Fruit fly (Drosophila melanogaster) whole organism, prepupa: ENCODE measurements around the gene CG34132.
A peak's percentile ranks its signal among the peaks of the same experiment; 100 is the strongest.

Source experiments
- Blimp-1 ChIP-seq: fragments of 200-800 bp; sonication (Bioruptor generic); optimal IDR thresholded peaks from 3 replicates; lab custom pipeline; 2017; ENCODE audit warnings: missing biosample characterization, missing genetic modification characterization, mild to moderate bottlenecking, moderate library complexity, missing genetic modification reagents
- CG10669 ChIP-seq: fragments of 200-800 bp; sonication (Bioruptor generic); optimal IDR thresholded peaks from 3 replicates; lab custom pipeline; 2018; ENCODE audit warnings: missing biosample characterization, mild to moderate bottlenecking, missing genetic modification characterization, moderate library complexity
- CG11294 ChIP-seq: fragments of 200-800 bp; sonication (Bioruptor generic); IDR thresholded peaks from 2 replicates; pipeline ENCODE4 v1.3.6; 2022; ENCODE audit warnings: missing biosample characterization, missing genetic modification characterization
- CG11902 ChIP-seq: fragments of 200-800 bp; sonication (Bioruptor generic); optimal IDR thresholded peaks from 3 replicates; lab custom pipeline; 2016; ENCODE audit warnings: missing biosample characterization, missing genetic modification characterization
- CG15336 ChIP-seq: fragments of 200-800 bp; sonication (Bioruptor generic); IDR thresholded peaks from 2 replicates; pipeline ENCODE4 v1.3.6; 2022; ENCODE audit warnings: missing biosample characterization, missing genetic modification characterization
- CG1621 ChIP-seq: fragments of 200-800 bp; sonication (Bioruptor generic); optimal IDR thresholded peaks from 3 replicates; lab custom pipeline; 2018; ENCODE audit warnings: missing biosample characterization, mild to moderate bottlenecking, missing genetic modification characterization
- CG3032 ChIP-seq: fragments of 200-800 bp; optimal IDR thresholded peaks from 2 replicates; lab custom pipeline; 2019; ENCODE audit warnings: missing biosample characterization, mild to moderate bottlenecking, missing genetic modification characterization, moderate library complexity
- CG31627 ChIP-seq: fragments of 200-800 bp; sonication (Bioruptor generic); optimal IDR thresholded peaks from 3 replicates; lab custom pipeline; 2016; ENCODE audit warnings: missing biosample characterization, missing genetic modification characterization
- CG32006 ChIP-seq: fragments of 200-800 bp; sonication (Bioruptor generic); optimal IDR thresholded peaks from 3 replicates; lab custom pipeline; 2017; ENCODE audit warnings: missing biosample characterization, mild to moderate bottlenecking, missing genetic modification characterization
- CG34406 ChIP-seq: fragments of 200-800 bp; sonication (Bioruptor generic); optimal IDR thresholded peaks from 3 replicates; lab custom pipeline; 2016; ENCODE audit warnings: missing biosample characterization, missing genetic modification characterization
- CG3919 ChIP-seq: fragments of 200-800 bp; sonication (Bioruptor generic); optimal IDR thresholded peaks from 3 replicates; lab custom pipeline; 2016; ENCODE audit warnings: missing biosample characterization, missing genetic modification characterization
- CG4318 ChIP-seq: fragments of 200-800 bp; sonication (Bioruptor generic); optimal IDR thresholded peaks from 3 replicates; lab custom pipeline; 2017; ENCODE audit warnings: missing biosample characterization, mild to moderate bottlenecking, missing genetic modification characterization
- CG6792 ChIP-seq: fragments of 200-800 bp; sonication (Bioruptor generic); optimal IDR thresholded peaks from 3 replicates; lab custom pipeline; 2016; ENCODE audit warnings: missing biosample characterization, missing genetic modification characterization
- CG6854 ChIP-seq: fragments of 200-800 bp; sonication (Bioruptor generic); optimal IDR thresholded peaks from 2 replicates; lab custom pipeline; 2017; ENCODE audit warnings: missing biosample characterization, mild to moderate bottlenecking, missing genetic modification characterization
- CG8119 ChIP-seq: fragments of 200-800 bp; sonication (Bioruptor generic); IDR thresholded peaks from 3 replicates; pipeline ENCODE4 v1.3.6; 2022; ENCODE audit warnings: missing biosample characterization, missing genetic modification characterization
- CG8319 ChIP-seq: fragments of 200-800 bp; sonication (Bioruptor generic); optimal IDR thresholded peaks from 3 replicates; lab custom pipeline; 2016; ENCODE audit warnings: missing biosample characterization, missing genetic modification characterization
- CG9139 ChIP-seq: fragments of 200-800 bp; sonication (Bioruptor generic); optimal IDR thresholded peaks from 3 replicates; lab custom pipeline; 2017; ENCODE audit warnings: missing biosample characterization, mild to moderate bottlenecking, missing genetic modification characterization
- Eip75B ChIP-seq: fragments of 200-800 bp; sonication (Bioruptor generic); optimal IDR thresholded peaks from 3 replicates; lab custom pipeline; 2016; ENCODE audit warnings: missing biosample characterization, missing genetic modification characterization
- Eip78C ChIP-seq: fragments of 200-800 bp; sonication (Bioruptor generic); peaks from one replicate; lab custom pipeline; 2016; ENCODE audit warnings: missing biosample characterization, missing genetic modification characterization
- Ets21C ChIP-seq: fragments of 200-800 bp; sonication (Bioruptor generic); optimal IDR thresholded peaks from 3 replicates; lab custom pipeline; 2016; ENCODE audit warnings: missing biosample characterization, missing genetic modification characterization
- Gug ChIP-seq: fragments of 200-800 bp; sonication (Bioruptor generic); IDR thresholded peaks from 2 replicates; pipeline ENCODE4 v1.3.6; 2022; ENCODE audit warnings: missing biosample characterization, missing genetic modification characterization
- Hr39 ChIP-seq: fragments of 200-800 bp; sonication (Bioruptor generic); optimal IDR thresholded peaks from 2 replicates; lab custom pipeline; 2016; ENCODE audit warnings: missing biosample characterization, missing genetic modification characterization
- Lpt ChIP-seq: fragments of 200-800 bp; sonication (Bioruptor generic); optimal IDR thresholded peaks from 3 replicates; lab custom pipeline; 2016; ENCODE audit warnings: missing biosample characterization, missing genetic modification characterization
- Met ChIP-seq: fragments of 200-800 bp; sonication (Bioruptor generic); optimal IDR thresholded peaks from 3 replicates; lab custom pipeline; 2016; ENCODE audit warnings: missing biosample characterization, missing genetic modification characterization
- OdsH ChIP-seq: fragments of 200-800 bp; sonication (Bioruptor generic); optimal IDR thresholded peaks from 3 replicates; lab custom pipeline; 2016; ENCODE audit warnings: missing biosample characterization, missing genetic modification characterization
- Smox ChIP-seq: fragments of 200-800 bp; sonication (Bioruptor generic); optimal IDR thresholded peaks from 3 replicates; lab custom pipeline; 2016; ENCODE audit warnings: missing biosample characterization, missing genetic modification characterization
- Sox102F ChIP-seq: fragments of 200-800 bp; sonication (Bioruptor generic); optimal IDR thresholded peaks from 2 replicates; lab custom pipeline; 2016; ENCODE audit warnings: missing biosample characterization, mild to moderate bottlenecking, missing genetic modification characterization
- Sox14 ChIP-seq: fragments of 200-800 bp; sonication (Bioruptor generic); optimal IDR thresholded peaks from 3 replicates; lab custom pipeline; 2016; ENCODE audit warnings: missing biosample characterization, missing genetic modification characterization
- Sox15 ChIP-seq: fragments of 200-800 bp; sonication (Bioruptor generic); optimal IDR thresholded peaks from 3 replicates; lab custom pipeline; 2016; ENCODE audit warnings: missing biosample characterization, missing genetic modification characterization
- achi ChIP-seq: fragments of 200-800 bp; sonication (Bioruptor generic); optimal IDR thresholded peaks from 3 replicates; lab custom pipeline; 2016; ENCODE audit warnings: missing biosample characterization, missing genetic modification characterization
- acj6 ChIP-seq: fragments of 200-800 bp; sonication (Bioruptor generic); optimal IDR thresholded peaks from 3 replicates; lab custom pipeline; 2016; ENCODE audit warnings: missing biosample characterization, missing genetic modification characterization
- cyc ChIP-seq: fragments of 200-800 bp; sonication (Bioruptor generic); optimal IDR thresholded peaks from 3 replicates; lab custom pipeline; 2016; ENCODE audit warnings: missing biosample characterization, missing genetic modification characterization
- dac ChIP-seq: fragments of 200-800 bp; sonication (Bioruptor generic); optimal IDR thresholded peaks from 2 replicates; lab custom pipeline; 2017; ENCODE audit warnings: missing biosample characterization, mild to moderate bottlenecking, missing genetic modification characterization
- dsx ChIP-seq: fragments of 200-800 bp; optimal IDR thresholded peaks from 3 replicates; lab custom pipeline; 2019; ENCODE audit warnings: missing biosample characterization, mild to moderate bottlenecking, missing genetic modification characterization, moderate library complexity; ENCODE audit not compliant: poor library complexity, severe bottlenecking
- eg ChIP-seq: fragments of 200-800 bp; sonication (Bioruptor generic); IDR thresholded peaks from 3 replicates; pipeline ENCODE4 v1.3.6; 2022; ENCODE audit warnings: missing biosample characterization, missing genetic modification characterization
- esn ChIP-seq: fragments of 200-800 bp; sonication (Bioruptor generic); optimal IDR thresholded peaks from 2 replicates; lab custom pipeline; 2016; ENCODE audit warnings: missing biosample characterization, mild to moderate bottlenecking, missing genetic modification characterization, moderate library complexity
- lz ChIP-seq: fragments of 200-800 bp; sonication (Bioruptor generic); optimal IDR thresholded peaks from 3 replicates; lab custom pipeline; 2016; ENCODE audit warnings: missing biosample characterization, missing genetic modification characterization
- salr ChIP-seq, 2 experiments: fragments of 200-800 bp; sonication (Bioruptor generic); optimal IDR thresholded peaks; 3 replicates each; lab custom pipeline; 2016 to 2018; ENCODE audit warnings: missing biosample characterization in 2 of 2, missing genetic modification characterization in 2 of 2, mild to moderate bottlenecking in 1 of 2
- spab ChIP-seq: fragments of 200-800 bp; sonication (Bioruptor generic); optimal IDR thresholded peaks from 2 replicates; lab custom pipeline; 2017; ENCODE audit warnings: missing biosample characterization, mild to moderate bottlenecking, missing genetic modification characterization, missing genetic modification reagents
- ss ChIP-seq, 2 experiments: fragments of 200-800 bp; sonication (Bioruptor generic); optimal IDR thresholded peaks; 2 replicates in 1 of 2; 3 replicates in 1 of 2; lab custom pipeline; 2017 to 2018; ENCODE audit warnings: mild to moderate bottlenecking in 2 of 2, missing biosample characterization in 2 of 2, missing genetic modification characterization in 2 of 2, moderate library complexity in 1 of 2
- topi ChIP-seq: fragments of 200-800 bp; sonication (Bioruptor generic); optimal IDR thresholded peaks from 3 replicates; lab custom pipeline; 2016; ENCODE audit warnings: missing biosample characterization, missing genetic modification characterization

CG34132 gene

DNA sequence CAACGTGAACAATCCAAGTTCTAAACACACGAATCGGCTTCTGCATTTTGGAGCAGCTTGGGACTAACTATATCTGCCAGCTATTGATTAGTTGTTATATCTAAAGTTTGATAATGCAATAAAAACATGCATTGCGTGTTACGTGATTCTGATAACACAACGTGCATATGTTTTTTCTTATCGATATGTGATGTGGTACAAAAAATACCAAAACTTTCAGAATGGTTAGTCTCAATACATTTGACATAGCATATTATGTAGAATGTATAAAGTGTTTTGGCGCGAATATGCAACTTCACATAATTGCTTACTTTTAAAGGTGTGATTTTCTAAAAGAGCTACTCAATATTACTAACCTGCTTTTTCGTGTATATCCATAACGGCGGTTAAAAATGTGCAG, 649 bp downstream of the CG34132 start:
- no peak for TF ChIP-seq OdsH
- TF ChIP-seq Eip78C (GFP tag; lab: Kevin White, UChicago), result peak; percentile 2
- TF ChIP-seq, all 60 proteins: peak for 1

dm6 chr2L:7887333-7887732, 2.0 kb downstream of the CG34132 start, which contains the start of gene CG7102:
Gene CG7102, minus strand, starts transcription at chr2L:7887513.
- TF ChIP-seq CG8319 (GFP tag; lab: Kevin White, UChicago) (no peak), Ets21C (GFP tag; lab: Kevin White, UChicago) (no peak), lz (GFP tag; lab: Kevin White, UChicago) (no peak)

DNA sequence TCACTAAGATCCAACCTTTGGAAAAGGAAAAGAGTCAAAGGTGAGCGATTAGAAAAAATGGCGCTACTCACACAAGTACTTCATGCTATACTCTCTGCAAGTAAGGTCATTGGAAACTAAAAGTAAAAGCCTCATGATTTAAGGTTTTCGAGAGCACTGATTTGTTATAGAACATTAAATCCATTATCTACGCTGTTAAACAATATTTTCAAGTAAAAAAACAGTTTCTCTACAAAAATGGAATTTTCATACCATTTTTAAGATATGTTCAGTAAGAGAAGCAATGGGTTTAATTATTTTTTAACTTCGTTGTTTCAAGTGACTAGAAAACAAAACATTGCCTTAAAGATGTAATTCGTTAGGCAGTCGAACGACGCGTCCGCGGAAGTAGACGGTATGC, 3.7 kb downstream of the CG34132 start, which contains the start of gene Spn28Da:
Spn28Da (minus strand) TSS at position 101 of the 400 bp plus-strand sequence.
- TF ChIP-seq Met (GFP tag; lab: Kevin White, UChicago), result no peak

DNA sequence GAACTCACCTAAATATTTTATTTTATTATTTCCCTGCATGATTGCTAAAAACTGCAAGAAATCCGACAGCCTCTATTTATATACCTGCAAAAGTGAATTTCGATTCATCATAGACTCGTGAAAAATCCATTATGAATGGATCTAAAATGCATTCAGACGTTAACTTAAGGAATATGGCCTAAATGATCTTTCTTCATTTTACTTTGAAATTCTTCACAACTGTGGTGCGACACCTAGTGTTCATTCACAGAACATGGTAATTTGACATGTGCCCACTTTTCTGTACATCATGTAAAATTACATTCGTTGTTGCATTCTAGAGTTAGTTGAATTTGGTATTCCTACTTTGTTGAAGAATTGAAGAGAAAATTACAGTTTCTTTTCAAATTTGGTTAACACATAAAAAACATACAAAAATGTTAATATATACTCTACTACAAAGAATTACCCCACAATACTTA, 5.4 kb downstream of the CG34132 start, which contains the start of gene Spn28Db:
Spn28Db (minus strand) TSS at position 51 of the 461 bp plus-strand sequence.
- no peak for TF ChIP-seq CG1621 (tag; lab: Kevin White, UChicago)
- TF ChIP-seq CG31627 (GFP tag; lab: Kevin White, UChicago), result peak; percentile 35
- no peak for TF ChIP-seq CG6792 (GFP tag; lab: Kevin White, UChicago)
- no peak for TF ChIP-seq Sox102F (GFP tag; lab: Kevin White, UChicago)
- TF ChIP-seq esn (GFP tag; lab: Kevin White, UChicago), result peak; percentile 8
- peak; percentile 10 for TF ChIP-seq cyc (GFP tag; lab: Kevin White, UChicago)
- TF ChIP-seq dsx, result peak; percentile 94

- TF ChIP-seq Gug (GFP tag; lab: Robert Waterston, UW) (0 out of 2 replicates have a peak, but pooled peaks have one; percentile 28), lz (GFP tag; lab: Kevin White, UChicago) (peak; percentile 47), Met (GFP tag; lab: Kevin White, UChicago) (peak; percentile 69), CG9139 (GFP tag; lab: Kevin White, UChicago) (no peak), CG3919 (GFP tag; lab: Kevin White, UChicago) (peak; percentile 64), salr (GFP tag; optimal IDR thresholded peaks at IDR 0.05; lab: Kevin White, UChicago) (peak in 1 of 2 experiments; percentile 53), Ets21C (GFP tag; lab: Kevin White, UChicago) (peak; percentile 40), dac (GFP tag; lab: Kevin White, UChicago) (no peak), CG4318 (GFP tag; lab: Kevin White, UChicago) (peak; percentile 21), CG8319 (GFP tag; lab: Kevin White, UChicago) (peak; percentile 1), OdsH (peak; percentile 50), Eip75B (GFP tag; lab: Kevin White, UChicago) (peak; percentile 62), Sox14 (GFP tag; lab: Kevin White, UChicago) (peak; percentile 74), CG6854 (GFP tag; lab: Kevin White, UChicago) (no peak), achi (GFP tag; lab: Kevin White, UChicago) (peak; percentile 56), CG11902 (peak; percentile 27), ss (GFP tag; optimal IDR thresholded peaks at IDR 0.05; lab: Kevin White, UChicago) (peak in 1 of 2 experiments; percentile 68), Blimp-1 (GFP tag; lab: Kevin White, UChicago) (no peak), Sox15 (GFP tag; lab: Kevin White, UChicago) (peak; percentile 20), topi (GFP tag; lab: Kevin White, UChicago) (peak; percentile 67), CG10669 (GFP tag; lab: Kevin White, UChicago) (peak; percentile 63), Smox (GFP tag; lab: Kevin White, UChicago) (peak; percentile 63), CG31627 (GFP tag; lab: Kevin White, UChicago) (peak; percentile 53), Sox102F (GFP tag; lab: Kevin White, UChicago) (peak; percentile 58), spab (peak; percentile 55), CG32006 (GFP tag; lab: Kevin White, UChicago) (peak; percentile 67), CG34406 (GFP tag; lab: Kevin White, UChicago) (peak; percentile 34), Hr39 (GFP tag; lab: Kevin White, UChicago) (peak; percentile 55), esn (GFP tag; lab: Kevin White, UChicago) (peak; percentile 71), dsx (peak; percentile 56), Lpt (GFP tag; lab: Kevin White, UChicago) (no peak), eg (GFP tag; lab: Robert Waterston, UW) (no peak), CG8119 (peak; percentile 52; the same call in 2 of the 3 replicates), CG11294 (GFP tag; lab: Robert Waterston, UW) (no peak), CG6792 (GFP tag; lab: Kevin White, UChicago) (peak; percentile 41), CG15336 (GFP tag; lab: Robert Waterston, UW) (peak; percentile 59; the same call in 1 of the 2 replicates), CG3032 (tag; lab: Kevin White, UChicago) (peak; percentile 43), acj6 (GFP tag; lab: Kevin White, UChicago) (peak; percentile 54)
These were observed 11.9 kb downstream of the CG34132 start for dm6 chr2L:7897245-7897644.
